Worm (Caenorhabditis elegans): ENCODE results near the gene jmjd-2.

ce11 chrII:14255850-14256249 is 12.4 kb upstream of the jmjd-2 start:
- TF ChIP-seq R02D3.7 (tag; optimal IDR thresholded peaks at IDR 0.05) = no peak
- no peak for TF ChIP-seq egl-27 (tag; optimal IDR thresholded peaks at IDR 0.05)
- TF ChIP-seq ztf-1 (GFP tag; conservative IDR thresholded peaks at IDR 0.05) = no peak
- TF ChIP-seq nhr-11 (tag; optimal IDR thresholded peaks at IDR 0.05) = no peak
- no peak for TF ChIP-seq unc-39 (tag; optimal IDR thresholded peaks at IDR 0.05)
- no peak for TF ChIP-seq nhr-12 (tag; optimal IDR thresholded peaks at IDR 0.05)
- no peak for TF ChIP-seq nhr-21 (tag; optimal IDR thresholded peaks at IDR 0.05)
- no peak for TF ChIP-seq nhr-237 (tag; optimal IDR thresholded peaks at IDR 0.05)
- no peak for TF ChIP-seq alr-1 (tag; optimal IDR thresholded peaks at IDR 0.05)
- no peak for TF ChIP-seq nhr-129 (tag; optimal IDR thresholded peaks at IDR 0.05)
